Fruit fly (Drosophila melanogaster): ENCODE results near the gene CG1647.

The CG1647 gene

dm6 chr3R:28831626-28832267 is 11.7 kb downstream of the CG1647 start, which contains the start of gene WASp (continued):
- TF ChIP-seq CG11560 (tag; IDR thresholded peaks at IDR 0.05) (no peak; the same call in 2 of the 3 replicates), Atf3 (GFP tag; optimal IDR thresholded peaks at IDR 0.05) (peak; percentile 39), CG8478 (optimal IDR thresholded peaks at IDR 0.05) (no peak), lmd (GFP tag; IDR thresholded peaks at IDR 0.05) (peak; percentile 46; the same call in 1 of the 2 replicates), Lim3 (GFP tag; IDR thresholded peaks at IDR 0.05) (no peak), tin (GFP tag; optimal IDR thresholded peaks at IDR 0.05) (peak; percentile 49), onecut (GFP tag; IDR thresholded peaks at IDR 0.05) (peak; percentile 78), Bteb2 (GFP tag; optimal IDR thresholded peaks at IDR 0.05) (peak; percentile 76), Ravus (GFP tag; IDR thresholded peaks at IDR 0.05) (no peak), Blimp-1 (GFP tag; optimal IDR thresholded peaks at IDR 0.05) (peak; percentile 45), CG10979 (tag; optimal IDR thresholded peaks at IDR 0.05) (peak; percentile 39), bigmax (GFP tag; optimal IDR thresholded peaks at IDR 0.05) (no peak), Bgb (GFP tag; IDR thresholded peaks at IDR 0.05; ENCODE audit: partially characterized antibody) (peak; percentile 69), Fer1 (GFP tag; optimal IDR thresholded peaks at IDR 0.05) (no peak), Ets65A (GFP tag) (peak; percentile 99), CG7357 (GFP tag; IDR thresholded peaks at IDR 0.05) (peak; percentile 44; the same call in 1 of the 3 replicates), nom (GFP tag; optimal IDR thresholded peaks at IDR 0.05) (peak; percentile 53), CG3726 (GFP tag; IDR thresholded peaks at IDR 0.05) (0 out of 3 replicates have a peak, but pooled peaks have one; percentile 30), CG13424 (tag; optimal IDR thresholded peaks at IDR 0.05) (peak; percentile 53), CG11695 (GFP tag; IDR thresholded peaks at IDR 0.05) (0 out of 3 replicates have a peak, but pooled peaks have one; percentile 43), rib (GFP tag; IDR thresholded peaks at IDR 0.05) (0 out of 2 replicates have a peak, but pooled peaks have one; percentile 24), CG15269 (tag; optimal IDR thresholded peaks at IDR 0.05) (no peak), CG31441 (GFP tag; IDR thresholded peaks at IDR 0.05) (no peak), CG4854 (GFP tag; optimal IDR thresholded peaks at IDR 0.05) (no peak), C15 (GFP tag; IDR thresholded peaks at IDR 0.05) (0 out of 3 replicates have a peak, but pooled peaks have one; percentile 24), H2.0 (GFP tag; IDR thresholded peaks at IDR 0.05) (peak; percentile 66), odd (GFP tag; optimal IDR thresholded peaks at IDR 0.05) (no peak), mirr (GFP tag; optimal IDR thresholded peaks at IDR 0.05) (peak; percentile 22), wor (GFP tag; IDR thresholded peaks at IDR 0.05) (no peak), croc (GFP tag; conservative IDR thresholded peaks at IDR 0.05) (no peak), en (GFP tag; optimal IDR thresholded peaks at IDR 0.05) (peak; percentile 61), CG14860 (GFP tag; IDR thresholded peaks at IDR 0.05; ENCODE audit: partially characterized antibody) (peak; percentile 53; the same call in 1 of the 3 replicates), gem (tag; optimal IDR thresholded peaks at IDR 0.05) (no peak), tup (GFP tag; optimal IDR thresholded peaks at IDR 0.05) (no peak), CG13894 (tag; optimal IDR thresholded peaks at IDR 0.05) (no peak), CG8944 (GFP tag; optimal IDR thresholded peaks at IDR 0.05) (peak; percentile 49), CG12744 (GFP tag; optimal IDR thresholded peaks at IDR 0.05) (peak; percentile 80), Dref (GFP tag; IDR thresholded peaks at IDR 0.05) (peak; percentile 80), CG12155 (GFP tag; optimal IDR thresholded peaks at IDR 0.05) (peak; percentile 66), vnd (GFP tag; IDR thresholded peaks at IDR 0.05; ENCODE audit: partially characterized antibody) (no peak), CG12236 (GFP tag; optimal IDR thresholded peaks at IDR 0.05) (peak; percentile 15), Dip3 (GFP tag; optimal IDR thresholded peaks at IDR 0.05) (peak; percentile 50), CG6689 (GFP tag; IDR thresholded peaks at IDR 0.05) (peak; percentile 36; the same call in 1 of the 2 replicates), emc (GFP tag; optimal IDR thresholded peaks at IDR 0.05) (peak; percentile 75), pros (GFP tag; optimal IDR thresholded peaks at IDR 0.05) (no peak), maf-S (GFP tag; optimal IDR thresholded peaks at IDR 0.05) (peak; percentile 68), NC2α (GFP tag; optimal IDR thresholded peaks at IDR 0.05) (peak; percentile 37), Xbp1 (GFP tag; optimal IDR thresholded peaks at IDR 0.05) (peak; percentile 80), BtbVII (GFP tag; optimal IDR thresholded peaks at IDR 0.05) (peak; percentile 60), CG7556 (GFP tag; optimal IDR thresholded peaks at IDR 0.05) (no peak)
